Fruit fly (Drosophila melanogaster) whole organism, prepupa: ENCODE results near the gene CG14074.
A peak's percentile ranks its signal among the peaks of the same experiment; 100 is the strongest.

ENCODE experiments used
- Blimp-1 ChIP-seq: fragments of 200-800 bp; sonication (Bioruptor generic); optimal IDR thresholded peaks from 3 replicates; lab custom pipeline; 2017; ENCODE audit warnings: missing biosample characterization, missing genetic modification characterization, mild to moderate bottlenecking, moderate library complexity, missing genetic modification reagents
- CG10631 ChIP-seq: fragments of 200-800 bp; sonication (Bioruptor generic); optimal IDR thresholded peaks from 2 replicates; lab custom pipeline; 2016; ENCODE audit warnings: missing biosample characterization, missing genetic modification characterization
- CG10669 ChIP-seq: fragments of 200-800 bp; sonication (Bioruptor generic); optimal IDR thresholded peaks from 3 replicates; lab custom pipeline; 2018; ENCODE audit warnings: missing biosample characterization, mild to moderate bottlenecking, missing genetic modification characterization, moderate library complexity
- CG11294 ChIP-seq: fragments of 200-800 bp; sonication (Bioruptor generic); IDR thresholded peaks from 2 replicates; pipeline ENCODE4 v1.3.6; 2022; ENCODE audit warnings: missing biosample characterization, missing genetic modification characterization
- CG15336 ChIP-seq: fragments of 200-800 bp; sonication (Bioruptor generic); IDR thresholded peaks from 2 replicates; pipeline ENCODE4 v1.3.6; 2022; ENCODE audit warnings: missing biosample characterization, missing genetic modification characterization
- CG1621 ChIP-seq: fragments of 200-800 bp; sonication (Bioruptor generic); optimal IDR thresholded peaks from 3 replicates; lab custom pipeline; 2018; ENCODE audit warnings: missing biosample characterization, mild to moderate bottlenecking, missing genetic modification characterization
- CG3032 ChIP-seq: fragments of 200-800 bp; optimal IDR thresholded peaks from 2 replicates; lab custom pipeline; 2019; ENCODE audit warnings: missing biosample characterization, mild to moderate bottlenecking, missing genetic modification characterization, moderate library complexity
- CG31627 ChIP-seq: fragments of 200-800 bp; sonication (Bioruptor generic); optimal IDR thresholded peaks from 3 replicates; lab custom pipeline; 2016; ENCODE audit warnings: missing biosample characterization, missing genetic modification characterization
- CG32006 ChIP-seq: fragments of 200-800 bp; sonication (Bioruptor generic); optimal IDR thresholded peaks from 3 replicates; lab custom pipeline; 2017; ENCODE audit warnings: missing biosample characterization, mild to moderate bottlenecking, missing genetic modification characterization
- CG3919 ChIP-seq: fragments of 200-800 bp; sonication (Bioruptor generic); optimal IDR thresholded peaks from 3 replicates; lab custom pipeline; 2016; ENCODE audit warnings: missing biosample characterization, missing genetic modification characterization
- CG4318 ChIP-seq: fragments of 200-800 bp; sonication (Bioruptor generic); optimal IDR thresholded peaks from 3 replicates; lab custom pipeline; 2017; ENCODE audit warnings: missing biosample characterization, mild to moderate bottlenecking, missing genetic modification characterization
- CG6792 ChIP-seq: fragments of 200-800 bp; sonication (Bioruptor generic); optimal IDR thresholded peaks from 3 replicates; lab custom pipeline; 2016; ENCODE audit warnings: missing biosample characterization, missing genetic modification characterization
- CG7368 ChIP-seq: fragments of 200-800 bp; sonication (Bioruptor generic); optimal IDR thresholded peaks from 3 replicates; lab custom pipeline; 2016; ENCODE audit warnings: missing biosample characterization, missing genetic modification characterization
- CG8319 ChIP-seq: fragments of 200-800 bp; sonication (Bioruptor generic); optimal IDR thresholded peaks from 3 replicates; lab custom pipeline; 2016; ENCODE audit warnings: missing biosample characterization, missing genetic modification characterization
- CG8632 ChIP-seq: fragments of 200-800 bp; sonication (Bioruptor generic); optimal IDR thresholded peaks from 3 replicates; lab custom pipeline; 2016; ENCODE audit warnings: missing biosample characterization, missing genetic modification characterization
- CG9139 ChIP-seq: fragments of 200-800 bp; sonication (Bioruptor generic); optimal IDR thresholded peaks from 3 replicates; lab custom pipeline; 2017; ENCODE audit warnings: missing biosample characterization, mild to moderate bottlenecking, missing genetic modification characterization
- Eip75B ChIP-seq: fragments of 200-800 bp; sonication (Bioruptor generic); optimal IDR thresholded peaks from 3 replicates; lab custom pipeline; 2016; ENCODE audit warnings: missing biosample characterization, missing genetic modification characterization
- Eip93F ChIP-seq: fragments of 200-800 bp; sonication (Bioruptor generic); optimal IDR thresholded peaks from 2 replicates; lab custom pipeline; 2016; ENCODE audit warnings: missing biosample characterization, mild to moderate bottlenecking, missing genetic modification characterization
- Ets21C ChIP-seq: fragments of 200-800 bp; sonication (Bioruptor generic); optimal IDR thresholded peaks from 3 replicates; lab custom pipeline; 2016; ENCODE audit warnings: missing biosample characterization, missing genetic modification characterization
- Ets96B ChIP-seq: fragments of 200-800 bp; optimal IDR thresholded peaks from 2 replicates; lab custom pipeline; 2019; ENCODE audit warnings: missing biosample characterization, mild to moderate bottlenecking, missing genetic modification characterization, moderate library complexity
- Hr39 ChIP-seq: fragments of 200-800 bp; sonication (Bioruptor generic); optimal IDR thresholded peaks from 2 replicates; lab custom pipeline; 2016; ENCODE audit warnings: missing biosample characterization, missing genetic modification characterization
- Hr4 ChIP-seq: fragments of 200-800 bp; sonication (Bioruptor generic); optimal IDR thresholded peaks from 3 replicates; lab custom pipeline; 2016; ENCODE audit warnings: missing biosample characterization, missing genetic modification characterization
- Met ChIP-seq: fragments of 200-800 bp; sonication (Bioruptor generic); optimal IDR thresholded peaks from 3 replicates; lab custom pipeline; 2016; ENCODE audit warnings: missing biosample characterization, missing genetic modification characterization
- OdsH ChIP-seq: fragments of 200-800 bp; sonication (Bioruptor generic); optimal IDR thresholded peaks from 3 replicates; lab custom pipeline; 2016; ENCODE audit warnings: missing biosample characterization, missing genetic modification characterization
- Smox ChIP-seq: fragments of 200-800 bp; sonication (Bioruptor generic); optimal IDR thresholded peaks from 3 replicates; lab custom pipeline; 2016; ENCODE audit warnings: missing biosample characterization, missing genetic modification characterization
- Sox15 ChIP-seq: fragments of 200-800 bp; sonication (Bioruptor generic); optimal IDR thresholded peaks from 3 replicates; lab custom pipeline; 2016; ENCODE audit warnings: missing biosample characterization, missing genetic modification characterization
- achi ChIP-seq: fragments of 200-800 bp; sonication (Bioruptor generic); optimal IDR thresholded peaks from 3 replicates; lab custom pipeline; 2016; ENCODE audit warnings: missing biosample characterization, missing genetic modification characterization
- acj6 ChIP-seq: fragments of 200-800 bp; sonication (Bioruptor generic); optimal IDR thresholded peaks from 3 replicates; lab custom pipeline; 2016; ENCODE audit warnings: missing biosample characterization, missing genetic modification characterization
- cyc ChIP-seq: fragments of 200-800 bp; sonication (Bioruptor generic); optimal IDR thresholded peaks from 3 replicates; lab custom pipeline; 2016; ENCODE audit warnings: missing biosample characterization, missing genetic modification characterization
- dac ChIP-seq: fragments of 200-800 bp; sonication (Bioruptor generic); optimal IDR thresholded peaks from 2 replicates; lab custom pipeline; 2017; ENCODE audit warnings: missing biosample characterization, mild to moderate bottlenecking, missing genetic modification characterization
- dsx ChIP-seq: fragments of 200-800 bp; optimal IDR thresholded peaks from 3 replicates; lab custom pipeline; 2019; ENCODE audit warnings: missing biosample characterization, mild to moderate bottlenecking, missing genetic modification characterization, moderate library complexity; ENCODE audit not compliant: poor library complexity, severe bottlenecking
- eg ChIP-seq: fragments of 200-800 bp; sonication (Bioruptor generic); IDR thresholded peaks from 3 replicates; pipeline ENCODE4 v1.3.6; 2022; ENCODE audit warnings: missing biosample characterization, missing genetic modification characterization
- esn ChIP-seq: fragments of 200-800 bp; sonication (Bioruptor generic); optimal IDR thresholded peaks from 2 replicates; lab custom pipeline; 2016; ENCODE audit warnings: missing biosample characterization, mild to moderate bottlenecking, missing genetic modification characterization, moderate library complexity
- fd59A ChIP-seq: fragments of 200-800 bp; sonication (Bioruptor generic); optimal IDR thresholded peaks from 2 replicates; lab custom pipeline; 2017; ENCODE audit warnings: missing biosample characterization, mild to moderate bottlenecking, missing genetic modification characterization, missing genetic modification reagents
- fkh ChIP-seq: fragments of 200-800 bp; sonication (Bioruptor generic); optimal IDR thresholded peaks from 3 replicates; lab custom pipeline; 2017; ENCODE audit warnings: missing biosample characterization, mild to moderate bottlenecking, missing genetic modification characterization, moderate library complexity
- lz ChIP-seq: fragments of 200-800 bp; sonication (Bioruptor generic); optimal IDR thresholded peaks from 3 replicates; lab custom pipeline; 2016; ENCODE audit warnings: missing biosample characterization, missing genetic modification characterization
- net ChIP-seq: fragments of 200-800 bp; sonication (Bioruptor generic); optimal IDR thresholded peaks from 3 replicates; lab custom pipeline; 2016; ENCODE audit warnings: missing biosample characterization, missing genetic modification characterization
- pdm3 ChIP-seq: fragments of 200-800 bp; sonication (Bioruptor generic); optimal IDR thresholded peaks from 3 replicates; lab custom pipeline; 2016; ENCODE audit warnings: missing biosample characterization, missing genetic modification characterization
- salr ChIP-seq, 2 experiments: fragments of 200-800 bp; sonication (Bioruptor generic); optimal IDR thresholded peaks; 3 replicates each; lab custom pipeline; 2016 to 2018; ENCODE audit warnings: missing biosample characterization in 2 of 2, missing genetic modification characterization in 2 of 2, mild to moderate bottlenecking in 1 of 2
- spab ChIP-seq: fragments of 200-800 bp; sonication (Bioruptor generic); optimal IDR thresholded peaks from 2 replicates; lab custom pipeline; 2017; ENCODE audit warnings: missing biosample characterization, mild to moderate bottlenecking, missing genetic modification characterization, missing genetic modification reagents
- ss ChIP-seq, 2 experiments: fragments of 200-800 bp; sonication (Bioruptor generic); optimal IDR thresholded peaks; 2 replicates in 1 of 2; 3 replicates in 1 of 2; lab custom pipeline; 2017 to 2018; ENCODE audit warnings: mild to moderate bottlenecking in 2 of 2, missing biosample characterization in 2 of 2, missing genetic modification characterization in 2 of 2, moderate library complexity in 1 of 2
- vri ChIP-seq: fragments of 200-800 bp; sonication (Bioruptor generic); optimal IDR thresholded peaks from 3 replicates; lab custom pipeline; 2016; ENCODE audit warnings: missing biosample characterization, mild to moderate bottlenecking, missing genetic modification characterization

Gene CG14074

dm6 chr3L:18846272-18846741 is 19.7 kb upstream of the CG14074 start:
- peak in 1 of 2 experiments; percentile 8 for TF ChIP-seq ss (GFP tag; optimal IDR thresholded peaks at IDR 0.05; lab: Kevin White, UChicago)
- 0 out of 2 replicates have a peak, but pooled peaks have one; percentile 14 for TF ChIP-seq CG15336 (GFP tag; lab: Robert Waterston, UW)
- peak; percentile 74 for TF ChIP-seq dsx (GFP tag; lab: Kevin White, UChicago)
- peak; percentile 17 for TF ChIP-seq fkh (GFP tag; lab: Kevin White, UChicago)
- no peak for TF ChIP-seq fd59A

- peak; percentile 17 for TF ChIP-seq CG6792 (GFP tag; lab: Kevin White, UChicago)
- TF ChIP-seq fd59A = no peak
- TF ChIP-seq CG1621 (tag; lab: Kevin White, UChicago) = no peak
- TF ChIP-seq dac (GFP tag; lab: Kevin White, UChicago) = no peak
- peak; percentile 13 for TF ChIP-seq CG7368 (GFP tag; lab: Kevin White, UChicago)
- TF ChIP-seq OdsH (GFP tag; lab: Kevin White, UChicago) = peak; percentile 43
- peak; percentile 56 for TF ChIP-seq lz (GFP tag; lab: Kevin White, UChicago)
- peak; percentile 25 for TF ChIP-seq acj6
- peak; percentile 46 for TF ChIP-seq Met (GFP tag; lab: Kevin White, UChicago)
- peak; percentile 1 for TF ChIP-seq Eip93F (GFP tag; lab: Kevin White, UChicago)
- peak; percentile 10 for TF ChIP-seq vri (GFP tag; lab: Kevin White, UChicago)
- no peak for TF ChIP-seq ss (GFP tag; optimal IDR thresholded peaks at IDR 0.05; lab: Kevin White, UChicago)
- no peak for TF ChIP-seq CG8632 (GFP tag; lab: Kevin White, UChicago)
- no peak for TF ChIP-seq eg (GFP tag; lab: Robert Waterston, UW)
- peak; percentile 35 for TF ChIP-seq Hr4 (GFP tag; lab: Kevin White, UChicago)
- TF ChIP-seq achi (GFP tag; lab: Kevin White, UChicago) = peak; percentile 16
- TF ChIP-seq CG3032 (tag; lab: Kevin White, UChicago) = peak; percentile 39
- peak; percentile 66 for TF ChIP-seq esn (GFP tag; lab: Kevin White, UChicago)
- TF ChIP-seq Eip75B = peak; percentile 44
- TF ChIP-seq CG15336 (GFP tag; lab: Robert Waterston, UW) = no peak
- no peak for TF ChIP-seq CG3919 (GFP tag; lab: Kevin White, UChicago)
- TF ChIP-seq CG10631 (GFP tag; lab: Kevin White, UChicago) = no peak
- TF ChIP-seq pdm3 (GFP tag; lab: Kevin White, UChicago) = peak; percentile 66
- TF ChIP-seq CG9139 (GFP tag; lab: Kevin White, UChicago) = no peak
- peak; percentile 59 for TF ChIP-seq cyc (GFP tag; lab: Kevin White, UChicago)
- TF ChIP-seq CG31627 (GFP tag; lab: Kevin White, UChicago) = peak; percentile 63
- peak; percentile 0 for TF ChIP-seq CG8319 (GFP tag; lab: Kevin White, UChicago)
- peak; percentile 37 for TF ChIP-seq Smox (GFP tag; lab: Kevin White, UChicago)
- peak; percentile 53 for TF ChIP-seq Hr39 (GFP tag; lab: Kevin White, UChicago)
- no peak for TF ChIP-seq CG4318 (GFP tag; lab: Kevin White, UChicago)
- TF ChIP-seq, all 60 proteins: peak for 19
Measured at dm6 chr3L:18848436-18848835, 17.6 kb upstream of the CG14074 start.

dm6 chr3L:18852223-18852622 is 13.8 kb upstream of the CG14074 start:
- TF ChIP-seq Ets21C = no peak
- TF ChIP-seq fd59A = no peak
- TF ChIP-seq dac (GFP tag; lab: Kevin White, UChicago) = no peak
- no peak for TF ChIP-seq Hr39 (GFP tag; lab: Kevin White, UChicago)
- no peak for TF ChIP-seq acj6
- no peak for TF ChIP-seq CG32006 (GFP tag; lab: Kevin White, UChicago)
- no peak for TF ChIP-seq dsx (GFP tag; lab: Kevin White, UChicago)
- TF ChIP-seq CG10669 (GFP tag; lab: Kevin White, UChicago) = no peak
- no peak for TF ChIP-seq Sox15 (GFP tag; lab: Kevin White, UChicago)
- no peak for TF ChIP-seq CG3919 (GFP tag; lab: Kevin White, UChicago)
- no peak for TF ChIP-seq spab (GFP tag; lab: Kevin White, UChicago)
- TF ChIP-seq net (GFP tag; lab: Kevin White, UChicago) = no peak
- no peak for TF ChIP-seq Met (GFP tag; lab: Kevin White, UChicago)
- no peak for TF ChIP-seq Ets96B (tag; lab: Kevin White, UChicago)
- no peak for TF ChIP-seq esn (GFP tag; lab: Kevin White, UChicago)
- TF ChIP-seq pdm3 (GFP tag; lab: Kevin White, UChicago) = no peak
- no peak for TF ChIP-seq CG10631 (GFP tag; lab: Kevin White, UChicago)
- no peak for TF ChIP-seq Blimp-1 (GFP tag; lab: Kevin White, UChicago)
- TF ChIP-seq CG11294 (GFP tag; lab: Robert Waterston, UW) = no peak
- no peak for TF ChIP-seq salr (GFP tag; optimal IDR thresholded peaks at IDR 0.05; lab: Kevin White, UChicago)
